Fruit fly (Drosophila melanogaster) whole organism, prepupa: ENCODE measurements around the gene RhoGAPp190.

Source experiments
- Blimp-1 ChIP-seq: fragments of 200-800 bp; sonication (Bioruptor generic); optimal IDR thresholded peaks from 3 replicates; lab custom pipeline; 2017; ENCODE audit warnings: missing biosample characterization, missing genetic modification characterization, mild to moderate bottlenecking, moderate library complexity, missing genetic modification reagents
- CG10631 ChIP-seq: fragments of 200-800 bp; sonication (Bioruptor generic); optimal IDR thresholded peaks from 2 replicates; lab custom pipeline; 2016; ENCODE audit warnings: missing biosample characterization, missing genetic modification characterization
- CG10669 ChIP-seq: fragments of 200-800 bp; sonication (Bioruptor generic); optimal IDR thresholded peaks from 3 replicates; lab custom pipeline; 2018; ENCODE audit warnings: missing biosample characterization, mild to moderate bottlenecking, missing genetic modification characterization, moderate library complexity
- CG11294 ChIP-seq: fragments of 200-800 bp; sonication (Bioruptor generic); IDR thresholded peaks from 2 replicates; pipeline ENCODE4 v1.3.6; 2022; ENCODE audit warnings: missing biosample characterization, missing genetic modification characterization
- CG11762 ChIP-seq: fragments of 200-800 bp; sonication (Bioruptor generic); optimal IDR thresholded peaks from 3 replicates; lab custom pipeline; 2016; ENCODE audit warnings: missing biosample characterization, missing genetic modification characterization; ENCODE audit not compliant: insufficient read depth
- CG11902 ChIP-seq: fragments of 200-800 bp; sonication (Bioruptor generic); optimal IDR thresholded peaks from 3 replicates; lab custom pipeline; 2016; ENCODE audit warnings: missing biosample characterization, missing genetic modification characterization
- CG15336 ChIP-seq: fragments of 200-800 bp; sonication (Bioruptor generic); IDR thresholded peaks from 2 replicates; pipeline ENCODE4 v1.3.6; 2022; ENCODE audit warnings: missing biosample characterization, missing genetic modification characterization
- CG1621 ChIP-seq: fragments of 200-800 bp; sonication (Bioruptor generic); optimal IDR thresholded peaks from 3 replicates; lab custom pipeline; 2018; ENCODE audit warnings: missing biosample characterization, mild to moderate bottlenecking, missing genetic modification characterization
- CG32006 ChIP-seq: fragments of 200-800 bp; sonication (Bioruptor generic); optimal IDR thresholded peaks from 3 replicates; lab custom pipeline; 2017; ENCODE audit warnings: missing biosample characterization, mild to moderate bottlenecking, missing genetic modification characterization
- CG34406 ChIP-seq: fragments of 200-800 bp; sonication (Bioruptor generic); optimal IDR thresholded peaks from 3 replicates; lab custom pipeline; 2016; ENCODE audit warnings: missing biosample characterization, missing genetic modification characterization
- CG3919 ChIP-seq: fragments of 200-800 bp; sonication (Bioruptor generic); optimal IDR thresholded peaks from 3 replicates; lab custom pipeline; 2016; ENCODE audit warnings: missing biosample characterization, missing genetic modification characterization
- CG4318 ChIP-seq: fragments of 200-800 bp; sonication (Bioruptor generic); optimal IDR thresholded peaks from 3 replicates; lab custom pipeline; 2017; ENCODE audit warnings: missing biosample characterization, mild to moderate bottlenecking, missing genetic modification characterization
- CG6163 ChIP-seq: fragments of 200-800 bp; sonication (Bioruptor generic); IDR thresholded peaks from 3 replicates; pipeline ENCODE4 v1.3.6; 2022; ENCODE audit warnings: missing biosample characterization, missing genetic modification characterization
- CG6276 ChIP-seq: fragments of 200-800 bp; sonication (Bioruptor generic); optimal IDR thresholded peaks from 2 replicates; lab custom pipeline; 2017; ENCODE audit warnings: missing biosample characterization, mild to moderate bottlenecking, missing genetic modification characterization
- CG6792 ChIP-seq: fragments of 200-800 bp; sonication (Bioruptor generic); optimal IDR thresholded peaks from 3 replicates; lab custom pipeline; 2016; ENCODE audit warnings: missing biosample characterization, missing genetic modification characterization
- CG6854 ChIP-seq: fragments of 200-800 bp; sonication (Bioruptor generic); optimal IDR thresholded peaks from 2 replicates; lab custom pipeline; 2017; ENCODE audit warnings: missing biosample characterization, mild to moderate bottlenecking, missing genetic modification characterization
- CG7368 ChIP-seq: fragments of 200-800 bp; sonication (Bioruptor generic); optimal IDR thresholded peaks from 3 replicates; lab custom pipeline; 2016; ENCODE audit warnings: missing biosample characterization, missing genetic modification characterization
- CG8119 ChIP-seq: fragments of 200-800 bp; sonication (Bioruptor generic); IDR thresholded peaks from 3 replicates; pipeline ENCODE4 v1.3.6; 2022; ENCODE audit warnings: missing biosample characterization, missing genetic modification characterization
- CG8319 ChIP-seq: fragments of 200-800 bp; sonication (Bioruptor generic); optimal IDR thresholded peaks from 3 replicates; lab custom pipeline; 2016; ENCODE audit warnings: missing biosample characterization, missing genetic modification characterization
- CG9139 ChIP-seq: fragments of 200-800 bp; sonication (Bioruptor generic); optimal IDR thresholded peaks from 3 replicates; lab custom pipeline; 2017; ENCODE audit warnings: missing biosample characterization, mild to moderate bottlenecking, missing genetic modification characterization
- Eip75B ChIP-seq: fragments of 200-800 bp; sonication (Bioruptor generic); optimal IDR thresholded peaks from 3 replicates; lab custom pipeline; 2016; ENCODE audit warnings: missing biosample characterization, missing genetic modification characterization
- Eip78C ChIP-seq: fragments of 200-800 bp; sonication (Bioruptor generic); peaks from one replicate; lab custom pipeline; 2016; ENCODE audit warnings: missing biosample characterization, missing genetic modification characterization
- Ets96B ChIP-seq: fragments of 200-800 bp; optimal IDR thresholded peaks from 2 replicates; lab custom pipeline; 2019; ENCODE audit warnings: missing biosample characterization, mild to moderate bottlenecking, missing genetic modification characterization, moderate library complexity
- Gug ChIP-seq: fragments of 200-800 bp; sonication (Bioruptor generic); IDR thresholded peaks from 2 replicates; pipeline ENCODE4 v1.3.6; 2022; ENCODE audit warnings: missing biosample characterization, missing genetic modification characterization
- Hr38 ChIP-seq: sonication (Bioruptor generic); optimal IDR thresholded peaks from 2 replicates; lab custom pipeline; 2016; ENCODE audit warnings: missing biosample characterization, missing genetic modification characterization
- Hr39 ChIP-seq: fragments of 200-800 bp; sonication (Bioruptor generic); optimal IDR thresholded peaks from 2 replicates; lab custom pipeline; 2016; ENCODE audit warnings: missing biosample characterization, missing genetic modification characterization
- Hr4 ChIP-seq: fragments of 200-800 bp; sonication (Bioruptor generic); optimal IDR thresholded peaks from 3 replicates; lab custom pipeline; 2016; ENCODE audit warnings: missing biosample characterization, missing genetic modification characterization
- Lpt ChIP-seq: fragments of 200-800 bp; sonication (Bioruptor generic); optimal IDR thresholded peaks from 3 replicates; lab custom pipeline; 2016; ENCODE audit warnings: missing biosample characterization, missing genetic modification characterization
- Met ChIP-seq: fragments of 200-800 bp; sonication (Bioruptor generic); optimal IDR thresholded peaks from 3 replicates; lab custom pipeline; 2016; ENCODE audit warnings: missing biosample characterization, missing genetic modification characterization
- OdsH ChIP-seq: fragments of 200-800 bp; sonication (Bioruptor generic); optimal IDR thresholded peaks from 3 replicates; lab custom pipeline; 2016; ENCODE audit warnings: missing biosample characterization, missing genetic modification characterization
- Smox ChIP-seq: fragments of 200-800 bp; sonication (Bioruptor generic); optimal IDR thresholded peaks from 3 replicates; lab custom pipeline; 2016; ENCODE audit warnings: missing biosample characterization, missing genetic modification characterization
- Sox102F ChIP-seq: fragments of 200-800 bp; sonication (Bioruptor generic); optimal IDR thresholded peaks from 2 replicates; lab custom pipeline; 2016; ENCODE audit warnings: missing biosample characterization, mild to moderate bottlenecking, missing genetic modification characterization
- achi ChIP-seq: fragments of 200-800 bp; sonication (Bioruptor generic); optimal IDR thresholded peaks from 3 replicates; lab custom pipeline; 2016; ENCODE audit warnings: missing biosample characterization, missing genetic modification characterization
- acj6 ChIP-seq: fragments of 200-800 bp; sonication (Bioruptor generic); optimal IDR thresholded peaks from 3 replicates; lab custom pipeline; 2016; ENCODE audit warnings: missing biosample characterization, missing genetic modification characterization
- cyc ChIP-seq: fragments of 200-800 bp; sonication (Bioruptor generic); optimal IDR thresholded peaks from 3 replicates; lab custom pipeline; 2016; ENCODE audit warnings: missing biosample characterization, missing genetic modification characterization
- dac ChIP-seq: fragments of 200-800 bp; sonication (Bioruptor generic); optimal IDR thresholded peaks from 2 replicates; lab custom pipeline; 2017; ENCODE audit warnings: missing biosample characterization, mild to moderate bottlenecking, missing genetic modification characterization
- dsx ChIP-seq: fragments of 200-800 bp; optimal IDR thresholded peaks from 3 replicates; lab custom pipeline; 2019; ENCODE audit warnings: missing biosample characterization, mild to moderate bottlenecking, missing genetic modification characterization, moderate library complexity; ENCODE audit not compliant: poor library complexity, severe bottlenecking
- eg ChIP-seq: fragments of 200-800 bp; sonication (Bioruptor generic); IDR thresholded peaks from 3 replicates; pipeline ENCODE4 v1.3.6; 2022; ENCODE audit warnings: missing biosample characterization, missing genetic modification characterization
- esn ChIP-seq: fragments of 200-800 bp; sonication (Bioruptor generic); optimal IDR thresholded peaks from 2 replicates; lab custom pipeline; 2016; ENCODE audit warnings: missing biosample characterization, mild to moderate bottlenecking, missing genetic modification characterization, moderate library complexity
- fd59A ChIP-seq: fragments of 200-800 bp; sonication (Bioruptor generic); optimal IDR thresholded peaks from 2 replicates; lab custom pipeline; 2017; ENCODE audit warnings: missing biosample characterization, mild to moderate bottlenecking, missing genetic modification characterization, missing genetic modification reagents
- fd85E ChIP-seq: fragments of 200-800 bp; sonication (Bioruptor generic); optimal IDR thresholded peaks from 3 replicates; lab custom pipeline; 2016; ENCODE audit warnings: missing biosample characterization, missing genetic modification characterization
- fkh ChIP-seq: fragments of 200-800 bp; sonication (Bioruptor generic); optimal IDR thresholded peaks from 3 replicates; lab custom pipeline; 2017; ENCODE audit warnings: missing biosample characterization, mild to moderate bottlenecking, missing genetic modification characterization, moderate library complexity
- spab ChIP-seq: fragments of 200-800 bp; sonication (Bioruptor generic); optimal IDR thresholded peaks from 2 replicates; lab custom pipeline; 2017; ENCODE audit warnings: missing biosample characterization, mild to moderate bottlenecking, missing genetic modification characterization, missing genetic modification reagents
- ss ChIP-seq, 2 experiments: fragments of 200-800 bp; sonication (Bioruptor generic); optimal IDR thresholded peaks; 2 replicates in 1 of 2; 3 replicates in 1 of 2; lab custom pipeline; 2017 to 2018; ENCODE audit warnings: mild to moderate bottlenecking in 2 of 2, missing biosample characterization in 2 of 2, missing genetic modification characterization in 2 of 2, moderate library complexity in 1 of 2
- svp ChIP-seq: fragments of 200-800 bp; sonication (Bioruptor generic); peaks from one replicate; lab custom pipeline; 2016; ENCODE audit warnings: missing biosample characterization, missing genetic modification characterization

RhoGAPp190 gene

dm6 chrX:17658207-17659118 lies 6.1 kb upstream of the RhoGAPp190 start:
- TF ChIP-seq CG11294 (GFP tag; lab: Robert Waterston, UW) (no peak), Lpt (peak; percentile 72), dac (GFP tag; lab: Kevin White, UChicago) (no peak), Met (GFP tag; lab: Kevin White, UChicago) (no peak), svp (GFP tag; lab: Kevin White, UChicago) (peak; percentile 84), eg (GFP tag; lab: Robert Waterston, UW) (no peak), dsx (GFP tag; lab: Kevin White, UChicago) (no peak), CG15336 (peak; percentile 28; the same call in 1 of the 2 replicates), cyc (GFP tag; lab: Kevin White, UChicago) (no peak), CG6792 (no peak), fd85E (no peak), Hr39 (GFP tag; lab: Kevin White, UChicago) (no peak), CG10631 (GFP tag; lab: Kevin White, UChicago) (no peak), CG6276 (GFP tag; lab: Kevin White, UChicago) (no peak), CG4318 (GFP tag; lab: Kevin White, UChicago) (no peak), CG1621 (tag; lab: Kevin White, UChicago) (no peak), esn (no peak), CG11762 (GFP tag; lab: Kevin White, UChicago) (no peak), Sox102F (GFP tag; lab: Kevin White, UChicago) (no peak), fd59A (GFP tag; lab: Kevin White, UChicago) (no peak), CG7368 (GFP tag; lab: Kevin White, UChicago) (no peak), OdsH (no peak), fkh (GFP tag; lab: Kevin White, UChicago) (peak; percentile 72), CG34406 (no peak), spab (GFP tag; lab: Kevin White, UChicago) (no peak), Hr38 (GFP tag; lab: Kevin White, UChicago) (no peak), CG8119 (GFP tag; lab: Robert Waterston, UW) (peak; percentile 30; the same call in 1 of the 3 replicates), Gug (no peak), ss (GFP tag; optimal IDR thresholded peaks at IDR 0.05; lab: Kevin White, UChicago) (no peak), CG8319 (GFP tag; lab: Kevin White, UChicago) (no peak), Eip75B (GFP tag; lab: Kevin White, UChicago) (no peak), acj6 (GFP tag; lab: Kevin White, UChicago) (no peak), Ets96B (no peak), CG6163 (GFP tag; lab: Robert Waterston, UW) (0 out of 3 replicates have a peak, but pooled peaks have one; percentile 25), CG10669 (GFP tag; lab: Kevin White, UChicago) (no peak), Eip78C (GFP tag; lab: Kevin White, UChicago) (peak; percentile 51), CG3919 (GFP tag; lab: Kevin White, UChicago) (no peak), Hr4 (GFP tag; lab: Kevin White, UChicago) (no peak), CG6854 (GFP tag; lab: Kevin White, UChicago) (no peak), CG32006 (GFP tag; lab: Kevin White, UChicago) (no peak), Blimp-1 (GFP tag; lab: Kevin White, UChicago) (no peak), achi (GFP tag; lab: Kevin White, UChicago) (no peak), CG11902 (GFP tag; lab: Kevin White, UChicago) (no peak), Smox (GFP tag; lab: Kevin White, UChicago) (no peak), CG9139 (GFP tag; lab: Kevin White, UChicago) (no peak)
